Fruit fly (Drosophila melanogaster) whole organism, embryonic: ENCODE results near the gene CG42395.

ENCODE experiments used
- Antp ChIP-seq: fragments of 200-800 bp; sonication (Bioruptor generic); optimal IDR thresholded peaks from 3 replicates; lab custom pipeline; 2016; ENCODE audit warnings: missing biosample characterization, missing genetic modification characterization
- B-H2 ChIP-seq: fragments of 200-800 bp; sonication (Bioruptor generic); optimal IDR thresholded peaks from 2 replicates; lab custom pipeline; 2018; ENCODE audit warnings: missing biosample characterization, mild to moderate bottlenecking, missing genetic modification characterization
- BEAF-32 ChIP-seq: fragments of 200-800 bp; sonication (Bioruptor generic); optimal IDR thresholded peaks from 3 replicates; lab custom pipeline; 2017; ENCODE audit warnings: missing biosample characterization, missing genetic modification characterization, mild to moderate bottlenecking, moderate library complexity, missing genetic modification reagents
- CG10959 ChIP-seq: fragments of 200-800 bp; sonication (Bioruptor generic); IDR thresholded peaks from 2 replicates; pipeline ENCODE4 v1.3.6; 2022; ENCODE audit warnings: missing biosample characterization, missing genetic modification characterization
- CG11696 ChIP-seq: fragments of 200-800 bp; sonication (Bioruptor generic); IDR thresholded peaks from 2 replicates; pipeline ENCODE4 v1.3.6; 2022; ENCODE audit warnings: missing biosample characterization, missing genetic modification characterization
- CG1233 ChIP-seq: fragments of 200-800 bp; sonication (Bioruptor generic); optimal IDR thresholded peaks from 4 replicates; lab custom pipeline; 2018; ENCODE audit warnings: missing biosample characterization, mild to moderate bottlenecking, missing genetic modification characterization
- CG14050 ChIP-seq: fragments of 200-800 bp; sonication (Bioruptor generic); IDR thresholded peaks from 3 replicates; pipeline ENCODE4 v1.3.6; 2022; ENCODE audit warnings: missing biosample characterization, missing genetic modification characterization
- CG14710 ChIP-seq: fragments of 200-800 bp; sonication (Bioruptor generic); optimal IDR thresholded peaks from 3 replicates; lab custom pipeline; 2019; ENCODE audit warnings: missing biosample characterization, mild to moderate bottlenecking, missing genetic modification characterization, moderate library complexity
- CG1603 ChIP-seq: fragments of 200-800 bp; sonication (Bioruptor generic); optimal IDR thresholded peaks from 2 replicates; lab custom pipeline; 2019; ENCODE audit warnings: missing biosample characterization, mild to moderate bottlenecking, missing genetic modification characterization, moderate library complexity
- CG17328 ChIP-seq: fragments of 200-800 bp; sonication (Bioruptor generic); IDR thresholded peaks from 2 replicates; pipeline ENCODE4 v1.3.6; 2022; ENCODE audit warnings: missing biosample characterization, missing genetic modification characterization
- CG17359 ChIP-seq: fragments of 200-800 bp; sonication (Bioruptor generic); optimal IDR thresholded peaks from 3 replicates; lab custom pipeline; 2018; ENCODE audit warnings: missing biosample characterization, mild to moderate bottlenecking, missing genetic modification characterization, moderate library complexity
- CG2116 ChIP-seq: fragments of 200-800 bp; sonication (Bioruptor generic); optimal IDR thresholded peaks from 3 replicates; lab custom pipeline; 2018; ENCODE audit warnings: missing biosample characterization, mild to moderate bottlenecking, missing genetic modification characterization
- CG2199 ChIP-seq: fragments of 200-800 bp; sonication (Bioruptor generic); IDR thresholded peaks from 3 replicates; pipeline ENCODE4 v1.3.6; 2022; ENCODE audit warnings: missing biosample characterization, missing genetic modification characterization
- CG30403 ChIP-seq: fragments of 200-800 bp; sonication (Bioruptor generic); optimal IDR thresholded peaks from 3 replicates; lab custom pipeline; 2016; ENCODE audit warnings: missing biosample characterization, missing genetic modification characterization
- CG32767 ChIP-seq: fragments of 200-800 bp; sonication (Bioruptor generic); IDR thresholded peaks from 2 replicates; pipeline ENCODE4 v1.3.6; 2022; ENCODE audit warnings: missing biosample characterization, missing genetic modification characterization
- CG34224 ChIP-seq: fragments of 200-800 bp; sonication (Bioruptor generic); IDR thresholded peaks from 3 replicates; pipeline ENCODE4 v1.3.6; 2022; ENCODE audit warnings: missing biosample characterization, missing genetic modification characterization; ENCODE audit not compliant: partially characterized antibody
- CG34376 ChIP-seq: fragments of 200-800 bp; sonication (Bioruptor generic); optimal IDR thresholded peaks from 2 replicates; lab custom pipeline; 2018; ENCODE audit warnings: missing biosample characterization, mild to moderate bottlenecking, missing genetic modification characterization
- CG4282 ChIP-seq: fragments of 200-800 bp; sonication (Bioruptor generic); optimal IDR thresholded peaks from 2 replicates; lab custom pipeline; 2016; ENCODE audit warnings: missing biosample characterization, missing genetic modification characterization
- CG6791 ChIP-seq: fragments of 200-800 bp; sonication (Bioruptor generic); IDR thresholded peaks from 3 replicates; pipeline ENCODE4 v1.3.6; 2022; ENCODE audit warnings: missing biosample characterization, missing genetic modification characterization; ENCODE audit not compliant: partially characterized antibody
- CG7786 ChIP-seq: fragments of 200-800 bp; sonication (Bioruptor generic); optimal IDR thresholded peaks from 2 replicates; lab custom pipeline; 2016; ENCODE audit warnings: missing biosample characterization, missing genetic modification characterization
- CG8359 ChIP-seq: fragments of 200-800 bp; sonication (Bioruptor generic); optimal IDR thresholded peaks from 2 replicates; lab custom pipeline; 2017; ENCODE audit warnings: missing biosample characterization, mild to moderate bottlenecking, missing genetic modification characterization, borderline replicate concordance
- Dad ChIP-seq: fragments of 200-800 bp; sonication (Bioruptor generic); optimal IDR thresholded peaks from 3 replicates; lab custom pipeline; 2016; ENCODE audit warnings: missing biosample characterization, missing genetic modification characterization
- HLH4C ChIP-seq: fragments of 200-800 bp; sonication (Bioruptor generic); IDR thresholded peaks from 3 replicates; pipeline ENCODE4 v1.3.6; 2022; ENCODE audit warnings: missing biosample characterization, missing genetic modification characterization; ENCODE audit not compliant: partially characterized antibody
- HmgZ ChIP-seq: fragments of 200-800 bp; sonication (Bioruptor generic); optimal IDR thresholded peaks from 2 replicates; lab custom pipeline; 2018; ENCODE audit warnings: missing biosample characterization, mild to moderate bottlenecking, missing genetic modification characterization
- Myb ChIP-seq: fragments of 200-800 bp; sonication (Bioruptor generic); optimal IDR thresholded peaks from 2 replicates; lab custom pipeline; 2016; ENCODE audit warnings: missing biosample characterization, missing genetic modification characterization
- Oaz ChIP-seq: fragments of 200-800 bp; sonication (Bioruptor generic); IDR thresholded peaks from 2 replicates; pipeline ENCODE4 v1.3.6; 2022; ENCODE audit warnings: missing biosample characterization, missing genetic modification characterization
- Six4 ChIP-seq: fragments of 200-800 bp; sonication (Bioruptor generic); optimal IDR thresholded peaks from 2 replicates; lab custom pipeline; 2016; ENCODE audit warnings: missing biosample characterization, missing genetic modification characterization
- Tbp ChIP-seq: fragments of >200 bp; optimal IDR thresholded peaks from 2 replicates; lab custom pipeline; 2018; ENCODE audit warnings: missing biosample characterization, missing genetic modification characterization
- amos ChIP-seq: fragments of 200-800 bp; sonication (Bioruptor generic); IDR thresholded peaks from 2 replicates; pipeline ENCODE4 v1.3.6; 2022; ENCODE audit warnings: missing biosample characterization, missing genetic modification characterization; ENCODE audit not compliant: partially characterized antibody
- ara ChIP-seq: fragments of 200-800 bp; sonication (Bioruptor generic); IDR thresholded peaks from 2 replicates; pipeline ENCODE4 v1.3.6; 2022; ENCODE audit warnings: missing biosample characterization, missing genetic modification characterization
- ash1 ChIP-seq: fragments of 200-800 bp; sonication (Bioruptor generic); optimal IDR thresholded peaks from 2 replicates; lab custom pipeline; 2018; ENCODE audit warnings: missing biosample characterization, mild to moderate bottlenecking, missing genetic modification characterization
- chif ChIP-seq, 2 experiments: fragments of 200-800 bp; sonication (Bioruptor generic); optimal IDR thresholded peaks; 3 replicates each; lab custom pipeline; 2016; ENCODE audit warnings: missing biosample characterization in 2 of 2, missing genetic modification characterization in 2 of 2
- exex ChIP-seq: fragments of 200-800 bp; sonication (Bioruptor generic); optimal IDR thresholded peaks from 4 replicates; lab custom pipeline; 2018; ENCODE audit warnings: missing biosample characterization, mild to moderate bottlenecking, missing genetic modification characterization, moderate library complexity
- fu2 ChIP-seq: fragments of 200-800 bp; sonication (Bioruptor generic); optimal IDR thresholded peaks from 2 replicates; lab custom pipeline; 2016; ENCODE audit warnings: missing biosample characterization, missing genetic modification characterization
- gcm ChIP-seq: fragments of 200-800 bp; sonication (Bioruptor generic); optimal IDR thresholded peaks from 2 replicates; lab custom pipeline; 2019; ENCODE audit warnings: missing biosample characterization, mild to moderate bottlenecking, missing genetic modification characterization, moderate library complexity
- grn ChIP-seq: fragments of 200-800 bp; sonication (Bioruptor generic); optimal IDR thresholded peaks from 3 replicates; lab custom pipeline; 2017; ENCODE audit warnings: missing biosample characterization, missing genetic modification characterization
- h ChIP-seq: fragments of >200 bp; optimal IDR thresholded peaks from 2 replicates; lab custom pipeline; 2017
- hbn ChIP-seq: fragments of 200-800 bp; sonication (Bioruptor generic); IDR thresholded peaks from 2 replicates; pipeline ENCODE4 v1.3.6; 2022; ENCODE audit warnings: missing biosample characterization, missing genetic modification characterization; ENCODE audit not compliant: partially characterized antibody
- insv ChIP-seq, 2 experiments: fragments of 200-800 bp; sonication (Bioruptor generic); optimal IDR thresholded peaks; 3 replicates each; lab custom pipeline; 2016 to 2018; ENCODE audit warnings: missing biosample characterization in 2 of 2, missing genetic modification characterization in 2 of 2
- lilli ChIP-seq: fragments of 200-800 bp; sonication (Bioruptor generic); optimal IDR thresholded peaks from 3 replicates; lab custom pipeline; 2016; ENCODE audit warnings: missing biosample characterization, missing genetic modification characterization
- luna ChIP-seq: fragments of 200-800 bp; sonication (Bioruptor generic); optimal IDR thresholded peaks from 2 replicates; lab custom pipeline; 2016; ENCODE audit warnings: missing biosample characterization, missing genetic modification characterization
- odd ChIP-seq: fragments of 200-800 bp; sonication (Bioruptor generic); optimal IDR thresholded peaks from 2 replicates; lab custom pipeline; 2017; ENCODE audit warnings: missing biosample characterization, mild to moderate bottlenecking, missing genetic modification characterization
- pb ChIP-seq: fragments of 200-800 bp; sonication (Bioruptor generic); optimal IDR thresholded peaks from 3 replicates; lab custom pipeline; 2016; ENCODE audit warnings: missing biosample characterization, missing genetic modification characterization
- salm ChIP-seq: fragments of 200-800 bp; sonication (Bioruptor generic); optimal IDR thresholded peaks from 2 replicates; lab custom pipeline; 2018; ENCODE audit warnings: missing biosample characterization, mild to moderate bottlenecking, missing genetic modification characterization
- sc ChIP-seq, 3 experiments: fragments of >200 bp in 2 of 3; fragments of 200-800 bp in 1 of 3; sonication (Bioruptor generic) in 1 of 3; optimal IDR thresholded peaks; 2 replicates in 2 of 3; 3 replicates in 1 of 3; lab custom pipeline; 2017; ENCODE audit warnings: mild to moderate bottlenecking in 1 of 3, missing biosample characterization in 1 of 3, missing genetic modification characterization in 1 of 3, missing genetic modification reagents in 1 of 3
- sr ChIP-seq: fragments of 200-800 bp; sonication (Bioruptor generic); IDR thresholded peaks from 3 replicates; pipeline ENCODE4 v1.3.6; 2022; ENCODE audit warnings: missing biosample characterization, missing genetic modification characterization
- sug ChIP-seq: fragments of 200-800 bp; optimal IDR thresholded peaks from 2 replicates; lab custom pipeline; 2019; ENCODE audit warnings: missing biosample characterization, mild to moderate bottlenecking, missing genetic modification characterization, moderate library complexity
- unc-4 ChIP-seq: fragments of 200-800 bp; sonication (Bioruptor generic); IDR thresholded peaks from 2 replicates; pipeline ENCODE4 v1.3.6; 2022; ENCODE audit warnings: missing biosample characterization, missing genetic modification characterization; ENCODE audit not compliant: partially characterized antibody

Gene CG42395

dm6 chrX:9600818-9601732 is 25.0 kb upstream of the CG42395 start, which contains the start of gene Gga (continued):
- peak; percentile 33 for TF ChIP-seq grn (GFP tag; lab: Kevin White, UChicago)
- TF ChIP-seq CG2116 (GFP tag; lab: Kevin White, UChicago) = peak; percentile 51
- TF ChIP-seq CG8359 (GFP tag; lab: Kevin White, UChicago) = no peak
- no peak for TF ChIP-seq CG7786 (GFP tag; lab: Kevin White, UChicago)
- peak; percentile 84 for TF ChIP-seq HLH4C
- TF ChIP-seq ash1 (GFP tag; lab: Kevin White, UChicago) = no peak
- no peak for TF ChIP-seq CG17328 (GFP tag; lab: Robert Waterston, UW)
- TF ChIP-seq CG14050 (GFP tag; lab: Robert Waterston, UW) = no peak
- peak; percentile 89 for TF ChIP-seq BEAF-32 (GFP tag; lab: Kevin White, UChicago)
- no peak for TF ChIP-seq CG10959 (GFP tag; lab: Robert Waterston, UW)
- no peak for TF ChIP-seq CG32767 (GFP tag; lab: Robert Waterston, UW)
- peak in 1 of 2 experiments; percentile 2 for TF ChIP-seq insv (GFP tag; optimal IDR thresholded peaks at IDR 0.05; lab: Kevin White, UChicago)
- no peak for TF ChIP-seq salm (tag; lab: Kevin White, UChicago)
- no peak for TF ChIP-seq Oaz (GFP tag; lab: Robert Waterston, UW)
- peak; percentile 87 for TF ChIP-seq hbn (GFP tag; lab: Robert Waterston, UW)
- no peak for TF ChIP-seq Six4 (GFP tag; lab: Kevin White, UChicago)
- TF ChIP-seq Antp (GFP tag; lab: Kevin White, UChicago) = no peak
- TF ChIP-seq fu2 = no peak
- TF ChIP-seq CG11696 = no peak
- TF ChIP-seq unc-4 (GFP tag; lab: Robert Waterston, UW) = peak; percentile 92
- TF ChIP-seq Dad (GFP tag; lab: Kevin White, UChicago) = no peak
- no peak for TF ChIP-seq CG1233
- TF ChIP-seq CG14710 (tag; lab: Kevin White, UChicago) = no peak
- no peak for TF ChIP-seq luna (GFP tag; lab: Kevin White, UChicago)
- no peak for TF ChIP-seq CG34376 (GFP tag; lab: Kevin White, UChicago)
- TF ChIP-seq CG1603 (tag; lab: Kevin White, UChicago) = peak; percentile 77
- peak; percentile 95 for TF ChIP-seq CG34224
- no peak for TF ChIP-seq Tbp (GFP tag; lab: Kevin White, UChicago)
- peak; percentile 41 for TF ChIP-seq HmgZ (tag; lab: Kevin White, UChicago)
- TF ChIP-seq exex (tag; lab: Kevin White, UChicago) = peak; percentile 57
- TF ChIP-seq CG2199 (GFP tag; lab: Robert Waterston, UW) = no peak
- peak; percentile 30; the same call in 1 of the 2 replicates for TF ChIP-seq ara
- TF ChIP-seq sc (optimal IDR thresholded peaks at IDR 0.05; lab: Kevin White, UChicago) = no peak
- TF ChIP-seq sc (GFP tag; optimal IDR thresholded peaks at IDR 0.05; lab: Kevin White, UChicago) = no peak
- TF ChIP-seq odd (GFP tag; lab: Kevin White, UChicago) = no peak
- TF ChIP-seq amos (GFP tag; lab: Robert Waterston, UW) = peak; percentile 93; the same call in 1 of the 2 replicates
- TF ChIP-seq CG17359 (tag; lab: Kevin White, UChicago) = no peak
- TF ChIP-seq sug = peak; percentile 38
- peak; percentile 93 for TF ChIP-seq CG6791 (GFP tag; lab: Robert Waterston, UW)
- no peak for TF ChIP-seq h (lab: Kevin White, UChicago)
- no peak for TF ChIP-seq pb
- no peak for TF ChIP-seq CG4282 (GFP tag; lab: Kevin White, UChicago)
- no peak for TF ChIP-seq lilli (GFP tag; lab: Kevin White, UChicago)
- peak; percentile 98 for TF ChIP-seq Myb (GFP tag; lab: Kevin White, UChicago)
- peak; percentile 66 for TF ChIP-seq B-H2 (GFP tag; lab: Kevin White, UChicago)
- no peak for TF ChIP-seq CG30403 (GFP tag; lab: Kevin White, UChicago)
- no peak for TF ChIP-seq chif (GFP tag; optimal IDR thresholded peaks at IDR 0.05; lab: Kevin White, UChicago)
- 0 out of 3 replicates have a peak, but pooled peaks have one; percentile 17 for TF ChIP-seq sr (GFP tag; lab: Robert Waterston, UW)
- TF ChIP-seq gcm (GFP tag; lab: Kevin White, UChicago) = no peak
